Worm (Caenorhabditis elegans) whole organism, mixed stage, embryonic: ENCODE data around the gene nlp-35.

Experiments
- blmp-1 ChIP-seq: fragments of 150-350 bp; optimal IDR thresholded peaks from 2 replicates; lab custom pipeline; 2014; ENCODE audit warnings: missing biosample characterization, missing genetic modification characterization
- ces-1 ChIP-seq: fragments of 150-350 bp; optimal IDR thresholded peaks from 2 replicates; lab custom pipeline; 2014; ENCODE audit warnings: missing biosample characterization, missing genetic modification reagents, missing genetic modification characterization
- cnd-1 ChIP-seq: fragments of 200-800 bp; sonication (Bioruptor generic); optimal IDR thresholded peaks from 2 replicates; lab custom pipeline; 2018; ENCODE audit warnings: mild to moderate bottlenecking, missing genetic modification characterization, missing compliant biosample characterization
- lin-32 ChIP-seq: fragments of 200-800 bp; sonication (Bioruptor generic); optimal IDR thresholded peaks from 2 replicates; lab custom pipeline; 2018; ENCODE audit warnings: mild to moderate bottlenecking, missing genetic modification characterization, missing compliant biosample characterization
- mab-5 ChIP-seq: fragments of 150-350 bp; optimal IDR thresholded peaks from 2 replicates; lab custom pipeline; 2014; ENCODE audit warnings: missing biosample characterization, missing genetic modification characterization
- nhr-12 ChIP-seq: fragments of 150-350 bp; optimal IDR thresholded peaks from 2 replicates; lab custom pipeline; 2014; ENCODE audit warnings: missing biosample characterization, missing genetic modification characterization
- nhr-2 ChIP-seq: fragments of 150-350 bp; optimal IDR thresholded peaks from 2 replicates; lab custom pipeline; 2014; ENCODE audit warnings: missing biosample characterization, missing genetic modification characterization
- nhr-76 ChIP-seq: sonication (generic microtip); optimal IDR thresholded peaks from 2 replicates; lab custom pipeline; 2017; ENCODE audit warnings: missing biosample characterization, missing genetic modification characterization
- sem-2 ChIP-seq: fragments of 200-800 bp; sonication (Bioruptor generic); optimal IDR thresholded peaks from 2 replicates; lab custom pipeline; 2018; ENCODE audit warnings: mild to moderate bottlenecking, missing genetic modification characterization, missing compliant biosample characterization
- unc-39 ChIP-seq: fragments of 150-350 bp; optimal IDR thresholded peaks from 2 replicates; lab custom pipeline; 2014; ENCODE audit warnings: missing biosample characterization, missing genetic modification characterization
- zip-8 ChIP-seq: fragments of 150-350 bp; optimal IDR thresholded peaks from 2 replicates; lab custom pipeline; 2014; ENCODE audit warnings: missing biosample characterization, missing genetic modification characterization

- TF ChIP-seq lin-32 (GFP tag; lab: Kevin White, UChicago): no peak
- TF ChIP-seq ces-1 (GFP tag; lab: Kevin White, UChicago): no peak
- no peak for TF ChIP-seq zip-8 (tag; lab: Kevin White, UChicago)
- TF ChIP-seq nhr-2 (tag; lab: Kevin White, UChicago): no peak
- no peak for TF ChIP-seq nhr-76 (tag; lab: Kevin White, UChicago)
- TF ChIP-seq mab-5 (tag; lab: Kevin White, UChicago): no peak
- no peak for TF ChIP-seq sem-2 (GFP tag; lab: Kevin White, UChicago)
- no peak for TF ChIP-seq unc-39 (tag; lab: Kevin White, UChicago)
- TF ChIP-seq blmp-1 (tag; lab: Kevin White, UChicago): no peak
- TF ChIP-seq cnd-1 (tag; lab: Kevin White, UChicago): no peak
- TF ChIP-seq nhr-12 (tag; lab: Kevin White, UChicago): no peak
These were observed 1.9 kb downstream of the nlp-35 start, which contains the start of gene C33A12.19 for ce11 chrIV:9516831-9517230.
